Worm (Caenorhabditis elegans): ENCODE measurements around the gene ttm-1.

The ttm-1 gene

DNA sequence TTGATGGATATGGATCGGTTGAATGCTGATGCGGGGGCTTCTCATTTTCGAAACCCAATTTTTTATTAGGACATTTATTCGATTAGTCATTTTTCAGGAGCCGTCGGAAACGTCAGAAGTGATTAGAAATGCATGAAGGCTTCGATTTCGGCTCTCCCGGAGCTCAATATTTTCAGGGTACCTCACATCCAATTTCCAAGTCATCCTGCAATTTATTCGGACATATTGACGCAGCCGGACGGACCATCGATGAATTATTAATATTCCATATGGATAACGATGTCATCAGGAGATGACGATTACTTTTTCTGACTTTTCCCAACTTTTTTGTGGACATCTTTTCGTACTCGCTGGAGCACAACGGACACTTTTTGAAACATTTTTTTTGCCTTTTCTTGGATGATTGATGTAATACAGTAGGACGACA lies 60.2 kb downstream of the ttm-1 start (continued):
- TF ChIP-seq snpc-4 (GFP tag; optimal IDR thresholded peaks at IDR 0.05) = no peak
- peak in 2 of 4 experiments; percentile 36 to 42 for TF ChIP-seq snpc-4 (tag; optimal IDR thresholded peaks at IDR 0.05)
- no peak for TF ChIP-seq ceh-58 (GFP tag; IDR thresholded peaks at IDR 0.05)
- peak; percentile 46 for TF ChIP-seq lin-54 (GFP tag; optimal IDR thresholded peaks at IDR 0.05)
- peak; percentile 79 for TF ChIP-seq Y95B8A.8 (GFP tag; IDR thresholded peaks at IDR 0.05)
- peak; percentile 79 for TF ChIP-seq hrde-1 (tag; optimal IDR thresholded peaks at IDR 0.05; ENCODE audit: borderline replicate concordance)
- no peak for TF ChIP-seq nhr-27 (tag; optimal IDR thresholded peaks at IDR 0.05)
- no peak for TF ChIP-seq rec-8 (tag; optimal IDR thresholded peaks at IDR 0.05)
- no peak for TF ChIP-seq nhr-80 (tag; optimal IDR thresholded peaks at IDR 0.05)
- TF ChIP-seq lin-40 (tag; optimal IDR thresholded peaks at IDR 0.05) = peak; percentile 71
- TF ChIP-seq let-607 (tag; optimal IDR thresholded peaks at IDR 0.05) = peak; percentile 13 to 45
- TF ChIP-seq repo-1 (tag; optimal IDR thresholded peaks at IDR 0.05) = peak; percentile 75
- peak; percentile 69 for TF ChIP-seq ama-1 (optimal IDR thresholded peaks at IDR 0.05)
- TF ChIP-seq ama-1 (GFP tag; optimal IDR thresholded peaks at IDR 0.05) = peak; percentile 1 to 59
- TF ChIP-seq pha-4 (tag; optimal IDR thresholded peaks at IDR 0.05) = no peak
- TF ChIP-seq attf-5 (GFP tag; optimal IDR thresholded peaks at IDR 0.05) = peak; percentile 7
- TF ChIP-seq F57C9.4 (tag; optimal IDR thresholded peaks at IDR 0.05) = no peak
- no peak for TF ChIP-seq efl-1 (GFP tag; optimal IDR thresholded peaks at IDR 0.05)
- TF ChIP-seq hlh-26 (GFP tag; conservative IDR thresholded peaks at IDR 0.05) = no peak
- TF ChIP-seq cebp-2 (GFP tag; IDR thresholded peaks at IDR 0.05) = peak; percentile 86; the same call in 1 of the 2 replicates
- peak in 1 of 3 experiments; percentile 17 for TF ChIP-seq lin-35 (GFP tag; optimal IDR thresholded peaks at IDR 0.05)
- TF ChIP-seq zim-3 (tag; optimal IDR thresholded peaks at IDR 0.05) = no peak
- TF ChIP-seq akir-1 (GFP tag; optimal IDR thresholded peaks at IDR 0.05) = no peak
- TF ChIP-seq hmg-20 (GFP tag; IDR thresholded peaks at IDR 0.05) = no peak
- no peak for TF ChIP-seq ztf-25 (GFP tag; IDR thresholded peaks at IDR 0.05)
- TF ChIP-seq pbrm-1 (GFP tag; IDR thresholded peaks at IDR 0.05) = 0 out of 2 replicates have a peak, but pooled peaks have one; percentile 65
- no peak for TF ChIP-seq sptf-2 (GFP tag; optimal IDR thresholded peaks at IDR 0.05)
- no peak for TF ChIP-seq lsy-27 (tag; optimal IDR thresholded peaks at IDR 0.05; ENCODE audit: borderline replicate concordance, insufficient read depth)
- TF ChIP-seq nfya-2 (GFP tag; IDR thresholded peaks at IDR 0.05) = 0 out of 2 replicates have a peak, but pooled peaks have one; percentile 24
- no peak for TF ChIP-seq lir-1 (GFP tag; conservative IDR thresholded peaks at IDR 0.05)
- TF ChIP-seq madf-8 (GFP tag; conservative IDR thresholded peaks at IDR 0.05) = 0 out of 2 replicates have a peak, but pooled peaks have one; percentile 11
- TF ChIP-seq snpc-1.3 (tag; optimal IDR thresholded peaks at IDR 0.05; ENCODE audit: insufficient read depth) = no peak
- TF ChIP-seq bed-1 (GFP tag; IDR thresholded peaks at IDR 0.05) = no peak
- TF ChIP-seq dpff-1 (tag; optimal IDR thresholded peaks at IDR 0.05) = peak; percentile 46
- TF ChIP-seq unc-130 (GFP tag; optimal IDR thresholded peaks at IDR 0.05) = no peak
- TF ChIP-seq ceh-100 (GFP tag; IDR thresholded peaks at IDR 0.05) = no peak
- no peak for TF ChIP-seq cebp-1 (GFP tag; IDR thresholded peaks at IDR 0.05)
- peak; percentile 51 for TF ChIP-seq cebp-1 (tag; optimal IDR thresholded peaks at IDR 0.05)
- TF ChIP-seq F39B2.1 (GFP tag; IDR thresholded peaks at IDR 0.05) = peak; percentile 64; the same call in 1 of the 2 replicates
- no peak for TF ChIP-seq ceh-27 (GFP tag; optimal IDR thresholded peaks at IDR 0.05)
- TF ChIP-seq tbx-9 (tag; optimal IDR thresholded peaks at IDR 0.05; ENCODE audit: borderline replicate concordance) = no peak

Measured in whole organism, young adult.